Fruit fly (Drosophila melanogaster) whole organism, embryonic: ENCODE results near the gene BckdhA.

Experiments
- Antp ChIP-seq: fragments of 200-800 bp; sonication (Bioruptor generic); optimal IDR thresholded peaks from 3 replicates; lab custom pipeline; 2016; ENCODE audit warnings: missing biosample characterization, missing genetic modification characterization
- CG10565 ChIP-seq: fragments of 200-800 bp; sonication (Bioruptor generic); optimal IDR thresholded peaks from 3 replicates; lab custom pipeline; 2016; ENCODE audit warnings: missing biosample characterization, mild to moderate bottlenecking, missing genetic modification characterization
- CG11085 ChIP-seq: fragments of 200-800 bp; sonication (Bioruptor generic); IDR thresholded peaks from 2 replicates; pipeline ENCODE4 v1.3.6; 2022; ENCODE audit warnings: missing biosample characterization, missing genetic modification characterization
- CG12391 ChIP-seq: fragments of 200-800 bp; sonication (Bioruptor generic); optimal IDR thresholded peaks from 3 replicates; lab custom pipeline; 2018; ENCODE audit warnings: missing biosample characterization, mild to moderate bottlenecking, missing genetic modification characterization, moderate library complexity
- CG15011 ChIP-seq: fragments of 200-800 bp; sonication (Bioruptor generic); optimal IDR thresholded peaks from 3 replicates; lab custom pipeline; 2018; ENCODE audit warnings: missing biosample characterization, mild to moderate bottlenecking, missing genetic modification characterization
- CG1529 ChIP-seq: fragments of 200-800 bp; sonication (Bioruptor generic); optimal IDR thresholded peaks from 3 replicates; lab custom pipeline; 2018; ENCODE audit warnings: missing biosample characterization, missing genetic modification characterization
- CG15601 ChIP-seq: fragments of 200-800 bp; sonication (Bioruptor generic); optimal IDR thresholded peaks from 3 replicates; lab custom pipeline; 2019; ENCODE audit warnings: missing biosample characterization, mild to moderate bottlenecking, missing genetic modification characterization, moderate library complexity
- CG1603 ChIP-seq: fragments of 200-800 bp; sonication (Bioruptor generic); optimal IDR thresholded peaks from 2 replicates; lab custom pipeline; 2019; ENCODE audit warnings: missing biosample characterization, mild to moderate bottlenecking, missing genetic modification characterization, moderate library complexity
- CG2116 ChIP-seq: fragments of 200-800 bp; sonication (Bioruptor generic); optimal IDR thresholded peaks from 3 replicates; lab custom pipeline; 2018; ENCODE audit warnings: missing biosample characterization, mild to moderate bottlenecking, missing genetic modification characterization
- CG31388 ChIP-seq: fragments of 200-800 bp; sonication (Bioruptor generic); optimal IDR thresholded peaks from 2 replicates; lab custom pipeline; 2016; ENCODE audit warnings: missing biosample characterization, missing genetic modification characterization
- CG3281 ChIP-seq: fragments of 200-800 bp; sonication (Bioruptor generic); optimal IDR thresholded peaks from 3 replicates; lab custom pipeline; 2017; ENCODE audit warnings: missing biosample characterization, mild to moderate bottlenecking, missing genetic modification characterization
- CG33213 ChIP-seq: fragments of 200-800 bp; sonication (Bioruptor generic); optimal IDR thresholded peaks from 3 replicates; lab custom pipeline; 2016; ENCODE audit warnings: missing biosample characterization, missing genetic modification characterization
- CG34224 ChIP-seq: fragments of 200-800 bp; sonication (Bioruptor generic); IDR thresholded peaks from 3 replicates; pipeline ENCODE4 v1.3.6; 2022; ENCODE audit warnings: missing biosample characterization, missing genetic modification characterization; ENCODE audit not compliant: partially characterized antibody
- CG3995 ChIP-seq: fragments of 200-800 bp; sonication (Bioruptor generic); optimal IDR thresholded peaks from 3 replicates; lab custom pipeline; 2016; ENCODE audit warnings: missing biosample characterization, missing genetic modification characterization
- CG4360 ChIP-seq: fragments of 200-800 bp; sonication (Bioruptor generic); IDR thresholded peaks from 2 replicates; pipeline ENCODE4 v1.3.6; 2022; ENCODE audit warnings: missing biosample characterization, missing genetic modification characterization
- CG6813 ChIP-seq: fragments of 200-800 bp; sonication (Bioruptor generic); optimal IDR thresholded peaks from 2 replicates; lab custom pipeline; 2017; ENCODE audit warnings: missing biosample characterization, missing genetic modification characterization, mild to moderate bottlenecking, moderate library complexity, missing genetic modification reagents
- CG8765 ChIP-seq: fragments of 200-800 bp; sonication (Bioruptor generic); IDR thresholded peaks from 2 replicates; pipeline ENCODE4 v1.3.6; 2022; ENCODE audit warnings: missing biosample characterization, missing genetic modification characterization
- CG9797 ChIP-seq: fragments of 200-800 bp; sonication (Bioruptor generic); optimal IDR thresholded peaks from 3 replicates; lab custom pipeline; 2018; ENCODE audit warnings: missing biosample characterization, mild to moderate bottlenecking, missing genetic modification characterization
- D ChIP-seq, 2 experiments: fragments of 200-800 bp in 1 of 2; fragments of >200 bp in 1 of 2; sonication (Bioruptor generic) in 1 of 2; optimal IDR thresholded peaks; 2 replicates in 1 of 2; 3 replicates in 1 of 2; lab custom pipeline; 2017; ENCODE audit warnings: mild to moderate bottlenecking in 1 of 2, missing biosample characterization in 1 of 2, missing genetic modification characterization in 1 of 2, missing genetic modification reagents in 1 of 2
- E2f1 ChIP-seq: fragments of 200-800 bp; sonication (Bioruptor generic); IDR thresholded peaks from 2 replicates; pipeline ENCODE4 v1.3.6; 2022; ENCODE audit warnings: missing biosample characterization, missing genetic modification characterization
- Ets97D ChIP-seq: fragments of 200-800 bp; sonication (Bioruptor generic); optimal IDR thresholded peaks from 3 replicates; lab custom pipeline; 2016; ENCODE audit warnings: missing biosample characterization, missing genetic modification characterization
- HHEX ChIP-seq: fragments of 200-800 bp; sonication (Bioruptor generic); optimal IDR thresholded peaks from 3 replicates; lab custom pipeline; 2017; ENCODE audit warnings: missing biosample characterization, mild to moderate bottlenecking, missing genetic modification characterization, missing genetic modification reagents
- Lim3 ChIP-seq: fragments of 200-800 bp; sonication (Bioruptor generic); IDR thresholded peaks from 2 replicates; pipeline ENCODE4 v1.3.6; 2022; ENCODE audit warnings: missing biosample characterization, missing genetic modification characterization
- MTF-1 ChIP-seq: fragments of 200-800 bp; sonication (Bioruptor generic); optimal IDR thresholded peaks from 2 replicates; lab custom pipeline; 2018; ENCODE audit warnings: missing biosample characterization, mild to moderate bottlenecking, missing genetic modification characterization, borderline replicate concordance
- Neu2 ChIP-seq: fragments of 200-800 bp; sonication (Bioruptor generic); optimal IDR thresholded peaks from 3 replicates; lab custom pipeline; 2016; ENCODE audit warnings: missing biosample characterization, missing genetic modification characterization, borderline replicate concordance
- Optix ChIP-seq: fragments of 200-800 bp; sonication (Bioruptor generic); IDR thresholded peaks from 3 replicates; pipeline ENCODE4 v1.3.6; 2022; ENCODE audit warnings: missing biosample characterization, missing genetic modification characterization
- Rfx ChIP-seq: fragments of 200-800 bp; sonication (Bioruptor generic); IDR thresholded peaks from 2 replicates; pipeline ENCODE4 v1.3.6; 2022; ENCODE audit warnings: missing biosample characterization, missing genetic modification characterization
- Sry-β ChIP-seq: fragments of 200-800 bp; sonication (Bioruptor generic); optimal IDR thresholded peaks from 2 replicates; lab custom pipeline; 2018; ENCODE audit warnings: missing biosample characterization, mild to moderate bottlenecking, missing genetic modification characterization, moderate library complexity
- TFAM ChIP-seq: fragments of 200-800 bp; sonication (Bioruptor generic); optimal IDR thresholded peaks from 2 replicates; lab custom pipeline; 2017; ENCODE audit warnings: missing biosample characterization, missing genetic modification characterization, inconsistent platforms
- ase ChIP-seq: fragments of 200-800 bp; sonication (Bioruptor generic); IDR thresholded peaks from 3 replicates; pipeline ENCODE4 v1.3.6; 2022; ENCODE audit warnings: missing biosample characterization, missing genetic modification characterization
- ato ChIP-seq: fragments of 200-800 bp; sonication (Bioruptor generic); IDR thresholded peaks from 2 replicates; pipeline ENCODE4 v1.3.6; 2022; ENCODE audit warnings: missing biosample characterization, missing genetic modification characterization; ENCODE audit not compliant: partially characterized antibody
- croc ChIP-seq: fragments of 200-800 bp; sonication (Bioruptor generic); conservative IDR thresholded peaks from 3 replicates; pipeline ENCODE4 v1.3.6; 2022; ENCODE audit warnings: missing biosample characterization, missing genetic modification characterization
- dan ChIP-seq: fragments of 200-800 bp; sonication (Bioruptor generic); IDR thresholded peaks from 2 replicates; pipeline ENCODE4 v1.3.6; 2022; ENCODE audit warnings: missing biosample characterization, missing genetic modification characterization
- dimm ChIP-seq: fragments of 200-800 bp; sonication (Bioruptor generic); IDR thresholded peaks from 2 replicates; pipeline ENCODE4 v1.3.6; 2022; ENCODE audit warnings: missing biosample characterization, missing genetic modification characterization
- dpn ChIP-seq, 2 experiments: fragments of 200-800 bp; sonication (Bioruptor generic); optimal IDR thresholded peaks; 3 replicates each; lab custom pipeline; 2016; ENCODE audit warnings: missing biosample characterization in 2 of 2, missing genetic modification characterization in 2 of 2
- gem ChIP-seq: fragments of 200-800 bp; sonication (Bioruptor generic); optimal IDR thresholded peaks from 2 replicates; lab custom pipeline; 2019; ENCODE audit warnings: missing biosample characterization, mild to moderate bottlenecking, missing genetic modification characterization, moderate library complexity
- gfzf ChIP-seq: fragments of 200-800 bp; sonication (Bioruptor generic); optimal IDR thresholded peaks from 2 replicates; lab custom pipeline; 2016; ENCODE audit warnings: missing biosample characterization, mild to moderate bottlenecking, missing genetic modification characterization, moderate library complexity
- gt ChIP-seq: fragments of 200-800 bp; sonication (Bioruptor generic); IDR thresholded peaks from 2 replicates; pipeline ENCODE4 v1.3.6; 2022; ENCODE audit warnings: missing biosample characterization, missing genetic modification characterization
- lab ChIP-seq: fragments of 200-800 bp; sonication (Bioruptor generic); optimal IDR thresholded peaks from 3 replicates; lab custom pipeline; 2017; ENCODE audit warnings: missing biosample characterization, missing genetic modification characterization, mild to moderate bottlenecking, moderate library complexity, missing genetic modification reagents
- onecut ChIP-seq: fragments of 200-800 bp; sonication (Bioruptor generic); IDR thresholded peaks from 2 replicates; pipeline ENCODE4 v1.3.6; 2022; ENCODE audit warnings: missing biosample characterization, missing genetic modification characterization
- phol ChIP-seq: fragments of 200-800 bp; sonication (Bioruptor generic); optimal IDR thresholded peaks from 3 replicates; lab custom pipeline; 2018; ENCODE audit warnings: missing biosample characterization, mild to moderate bottlenecking, missing genetic modification characterization, moderate library complexity
- pzg ChIP-seq: fragments of 200-800 bp; sonication (Bioruptor generic); optimal IDR thresholded peaks from 3 replicates; lab custom pipeline; 2018; ENCODE audit warnings: missing biosample characterization, mild to moderate bottlenecking, missing genetic modification characterization, moderate library complexity
- schlank ChIP-seq: fragments of 200-800 bp; sonication (Bioruptor generic); optimal IDR thresholded peaks from 2 replicates; lab custom pipeline; 2018; ENCODE audit warnings: missing biosample characterization, mild to moderate bottlenecking, missing genetic modification characterization
- sqz ChIP-seq: fragments of 200-800 bp; sonication (Bioruptor generic); optimal IDR thresholded peaks from 3 replicates; lab custom pipeline; 2018; ENCODE audit warnings: missing biosample characterization, mild to moderate bottlenecking, missing genetic modification characterization
- stwl ChIP-seq: fragments of 200-800 bp; sonication (Bioruptor generic); optimal IDR thresholded peaks from 3 replicates; lab custom pipeline; 2018; ENCODE audit warnings: missing biosample characterization, mild to moderate bottlenecking, missing genetic modification characterization, moderate library complexity
- sug ChIP-seq: fragments of 200-800 bp; optimal IDR thresholded peaks from 2 replicates; lab custom pipeline; 2019; ENCODE audit warnings: missing biosample characterization, mild to moderate bottlenecking, missing genetic modification characterization, moderate library complexity
- tin ChIP-seq: fragments of 200-800 bp; sonication (Bioruptor generic); optimal IDR thresholded peaks from 3 replicates; lab custom pipeline; 2016; ENCODE audit warnings: missing biosample characterization, missing genetic modification characterization
- trem ChIP-seq: fragments of 200-800 bp; optimal IDR thresholded peaks from 3 replicates; lab custom pipeline; 2019; ENCODE audit warnings: missing biosample characterization, mild to moderate bottlenecking, missing genetic modification characterization, moderate library complexity
- yki ChIP-seq: fragments of >200 bp; optimal IDR thresholded peaks from 3 replicates; lab custom pipeline; 2018

Gene BckdhA

dm6 chr3R:9551659-9552435 is 3.7 kb upstream of the BckdhA start, which contains the start of the genes mura and RnpS1 (continued):
- TF ChIP-seq CG6813 (GFP tag; lab: Kevin White, UChicago): no peak
- TF ChIP-seq stwl (tag; lab: Kevin White, UChicago): peak; percentile 8
- TF ChIP-seq pzg (GFP tag; lab: Kevin White, UChicago): peak; percentile 56
- TF ChIP-seq gem (tag; lab: Kevin White, UChicago): peak; percentile 25
- no peak for TF ChIP-seq CG3281 (GFP tag; lab: Kevin White, UChicago)
- no peak for TF ChIP-seq CG4360 (GFP tag; lab: Robert Waterston, UW)
- no peak for TF ChIP-seq yki (lab: Kevin White, UChicago)
- TF ChIP-seq CG31388 (GFP tag; lab: Kevin White, UChicago): no peak
- no peak for TF ChIP-seq Neu2 (GFP tag; lab: Kevin White, UChicago)
- peak; percentile 27 for TF ChIP-seq CG12391 (tag; lab: Kevin White, UChicago)
- TF ChIP-seq schlank (tag; lab: Kevin White, UChicago): no peak
- TF ChIP-seq Ets97D (GFP tag; lab: Kevin White, UChicago): no peak
- no peak for TF ChIP-seq CG10565 (GFP tag; lab: Kevin White, UChicago)
- TF ChIP-seq gfzf (GFP tag; lab: Kevin White, UChicago): peak; percentile 77
- TF ChIP-seq MTF-1 (GFP tag; lab: Kevin White, UChicago): no peak
- no peak for TF ChIP-seq dan
- TF ChIP-seq Sry-β (GFP tag; lab: Kevin White, UChicago): no peak
- no peak for TF ChIP-seq onecut
- TF ChIP-seq CG2116 (GFP tag; lab: Kevin White, UChicago): peak; percentile 25
- no peak for TF ChIP-seq gt
- peak; percentile 43 for TF ChIP-seq CG15601
- no peak for TF ChIP-seq E2f1
- TF ChIP-seq dimm: no peak
- no peak for TF ChIP-seq CG15011 (GFP tag; lab: Kevin White, UChicago)
- no peak for TF ChIP-seq Rfx
- peak; percentile 61 for TF ChIP-seq sug (tag; lab: Kevin White, UChicago)
- no peak for TF ChIP-seq CG11085 (GFP tag; lab: Robert Waterston, UW)
- no peak for TF ChIP-seq CG1529 (GFP tag; lab: Kevin White, UChicago)
- no peak for TF ChIP-seq CG34224 (GFP tag; lab: Robert Waterston, UW)
- no peak for TF ChIP-seq HHEX (GFP tag; lab: Kevin White, UChicago)
- no peak for TF ChIP-seq lab
- no peak for TF ChIP-seq TFAM (GFP tag; lab: Kevin White, UChicago)
- TF ChIP-seq Antp: no peak
- peak; percentile 12 for TF ChIP-seq phol
- TF ChIP-seq CG3995: no peak
- TF ChIP-seq ato (GFP tag; lab: Robert Waterston, UW): no peak
- TF ChIP-seq ase: no peak
- TF ChIP-seq croc (GFP tag; lab: Robert Waterston, UW): no peak
- TF ChIP-seq Optix (GFP tag; lab: Robert Waterston, UW): no peak
- peak; percentile 89 for TF ChIP-seq CG9797 (GFP tag; lab: Kevin White, UChicago)
- TF ChIP-seq CG8765 (GFP tag; lab: Robert Waterston, UW): no peak
- TF ChIP-seq CG33213 (GFP tag; lab: Kevin White, UChicago): no peak
- TF ChIP-seq Lim3: no peak
- no peak for TF ChIP-seq dpn (GFP tag; optimal IDR thresholded peaks at IDR 0.05; lab: Kevin White, UChicago)
- no peak for TF ChIP-seq tin (GFP tag; lab: Kevin White, UChicago)
- peak; percentile 59 for TF ChIP-seq sqz (GFP tag; lab: Kevin White, UChicago)
- peak; percentile 69 for TF ChIP-seq trem (tag; lab: Kevin White, UChicago)
- no peak for TF ChIP-seq CG1603 (tag; lab: Kevin White, UChicago)
- TF ChIP-seq D (optimal IDR thresholded peaks at IDR 0.05; lab: Kevin White, UChicago): no peak
- no peak for TF ChIP-seq D (GFP tag; optimal IDR thresholded peaks at IDR 0.05; lab: Kevin White, UChicago)
